Fruit fly (Drosophila melanogaster) whole organism, wandering third instar larva: Measurements from ENCODE around the gene CG12241.

Source experiments
- Abd-B ChIP-seq: fragments of >200 bp; optimal IDR thresholded peaks from 2 replicates; lab custom pipeline; 2017; ENCODE audit warnings: missing biosample characterization, missing genetic modification characterization
- CG32264 ChIP-seq: fragments of 200-800 bp; sonication (Bioruptor generic); optimal IDR thresholded peaks from 2 replicates; lab custom pipeline; 2016; ENCODE audit warnings: missing biosample characterization, missing genetic modification characterization
- CG9705 ChIP-seq: fragments of 200-800 bp; sonication (Bioruptor generic); optimal IDR thresholded peaks from 2 replicates; lab custom pipeline; 2018; ENCODE audit warnings: missing biosample characterization, mild to moderate bottlenecking, missing genetic modification characterization
- CrebA ChIP-seq: fragments of 200-800 bp; sonication (Bioruptor generic); optimal IDR thresholded peaks from 2 replicates; lab custom pipeline; 2016; ENCODE audit warnings: missing biosample characterization, mild to moderate bottlenecking, missing genetic modification characterization, borderline replicate concordance
- Dfd ChIP-seq: fragments of >200 bp; optimal IDR thresholded peaks from 2 replicates; lab custom pipeline; 2017; ENCODE audit warnings: missing biosample characterization, missing genetic modification characterization
- Dif ChIP-seq: fragments of 200-275, 200-300 bp; sonication (Bioruptor generic); optimal IDR thresholded peaks from 2 replicates; lab custom pipeline; 2018; ENCODE audit warnings: missing biosample characterization, missing genetic modification characterization; ENCODE audit not compliant: partially characterized antibody
- GATAd ChIP-seq: sonication (Bioruptor generic); optimal IDR thresholded peaks from 2 replicates; lab custom pipeline; 2016; ENCODE audit warnings: missing biosample characterization, missing genetic modification characterization
- HLH106 ChIP-seq: fragments of 200-800 bp; optimal IDR thresholded peaks from 3 replicates; lab custom pipeline; 2019; ENCODE audit warnings: missing biosample characterization, mild to moderate bottlenecking, missing genetic modification characterization, moderate library complexity
- Hnf4 ChIP-seq: fragments of 200-800 bp; sonication (Bioruptor generic); optimal IDR thresholded peaks from 2 replicates; lab custom pipeline; 2016; ENCODE audit warnings: missing biosample characterization, mild to moderate bottlenecking, missing genetic modification characterization
- Hr78 ChIP-seq: fragments of >200 bp; optimal IDR thresholded peaks from 2 replicates; lab custom pipeline; 2017; ENCODE audit warnings: missing biosample characterization, missing genetic modification characterization
- Hr83 ChIP-seq: fragments of 200-300 bp; sonication (Bioruptor generic); optimal IDR thresholded peaks from 2 replicates; lab custom pipeline; 2016; ENCODE audit warnings: missing biosample characterization, mild to moderate bottlenecking, missing genetic modification characterization, moderate library complexity; ENCODE audit not compliant: poor library complexity, severe bottlenecking
- Jra ChIP-seq: sonication (Bioruptor generic); optimal IDR thresholded peaks from 2 replicates; lab custom pipeline; 2016; ENCODE audit warnings: missing biosample characterization, missing genetic modification characterization
- Myc ChIP-seq: fragments of >200 bp; optimal IDR thresholded peaks from 2 replicates; lab custom pipeline; 2017
- N ChIP-seq: fragments of >200 bp; optimal IDR thresholded peaks from 2 replicates; lab custom pipeline; 2018; ENCODE audit warnings: missing biosample characterization, missing external identifiers, missing genetic modification characterization
- OdsH ChIP-seq: fragments of 200-800 bp; sonication (Bioruptor generic); optimal IDR thresholded peaks from 2 replicates; lab custom pipeline; 2016; ENCODE audit warnings: missing biosample characterization, mild to moderate bottlenecking, missing genetic modification characterization
- Rel ChIP-seq, 2 experiments: fragments of 200-800 bp; sonication (Bioruptor generic) in 1 of 2; optimal IDR thresholded peaks; 2 replicates in 1 of 2; 3 replicates in 1 of 2; lab custom pipeline; 2016 to 2019; ENCODE audit warnings: mild to moderate bottlenecking in 2 of 2, missing biosample characterization in 2 of 2, missing genetic modification characterization in 2 of 2, moderate library complexity in 1 of 2
- Sp1 ChIP-seq: fragments of 200-800 bp; sonication (Bioruptor generic); optimal IDR thresholded peaks from 3 replicates; lab custom pipeline; 2019; ENCODE audit warnings: missing biosample characterization, mild to moderate bottlenecking, missing genetic modification characterization, moderate library complexity
- Vsx2 ChIP-seq: fragments of 200-300, 225-300 bp; sonication (Bioruptor generic); optimal IDR thresholded peaks from 2 replicates; lab custom pipeline; 2018; ENCODE audit warnings: missing biosample characterization, missing genetic modification characterization; ENCODE audit not compliant: partially characterized antibody
- br ChIP-seq: fragments of 200-800 bp; sonication (Bioruptor generic); optimal IDR thresholded peaks from 2 replicates; lab custom pipeline; 2016; ENCODE audit warnings: missing biosample characterization, missing genetic modification characterization
- brk ChIP-seq: fragments of 200-800 bp; sonication (Bioruptor generic); optimal IDR thresholded peaks from 2 replicates; lab custom pipeline; 2016; ENCODE audit warnings: missing biosample characterization, mild to moderate bottlenecking, missing genetic modification characterization
- dl ChIP-seq, 2 experiments: fragments of 175-275, 200-275 bp in 1 of 2; fragments of 200-275 bp in 1 of 2; sonication (Bioruptor generic); optimal IDR thresholded peaks; lab custom pipeline; 2018; ENCODE audit warnings: mild to moderate bottlenecking in 2 of 2, missing biosample characterization in 2 of 2, missing genetic modification characterization in 2 of 2, moderate library complexity in 2 of 2; ENCODE audit not compliant: partially characterized antibody in 2 of 2, insufficient read depth in 1 of 2
- dmrt93B ChIP-seq: fragments of 200-800 bp; sonication (Bioruptor generic); optimal IDR thresholded peaks from 2 replicates; lab custom pipeline; 2018; ENCODE audit warnings: missing biosample characterization, mild to moderate bottlenecking, missing genetic modification characterization
- dsf ChIP-seq: sonication (Bioruptor generic); optimal IDR thresholded peaks from 2 replicates; lab custom pipeline; 2016; ENCODE audit warnings: missing biosample characterization, missing genetic modification characterization, borderline replicate concordance
- ey ChIP-seq: fragments of 200-800 bp; sonication (Bioruptor generic); optimal IDR thresholded peaks from 2 replicates; lab custom pipeline; 2016; ENCODE audit warnings: missing biosample characterization, missing genetic modification characterization
- foxo ChIP-seq, 2 experiments: fragments of 200-800 bp; sonication (Bioruptor generic); optimal IDR thresholded peaks; 2 replicates in 1 of 2; 3 replicates in 1 of 2; lab custom pipeline; 2016 to 2017; ENCODE audit warnings: missing biosample characterization in 2 of 2, missing genetic modification characterization in 2 of 2
- fru ChIP-seq: fragments of 200-800 bp; sonication (Bioruptor generic); optimal IDR thresholded peaks from 3 replicates; lab custom pipeline; 2016; ENCODE audit warnings: missing biosample characterization, mild to moderate bottlenecking, missing genetic modification characterization
- h ChIP-seq: fragments of 200-800 bp; sonication (Bioruptor generic); optimal IDR thresholded peaks from 3 replicates; lab custom pipeline; 2016; ENCODE audit warnings: missing biosample characterization, mild to moderate bottlenecking, missing genetic modification characterization
- jim ChIP-seq: fragments of 175-275, 200-325 bp; sonication (Bioruptor generic); optimal IDR thresholded peaks from 2 replicates; lab custom pipeline; 2016; ENCODE audit warnings: missing biosample characterization, mild to moderate bottlenecking, missing genetic modification characterization
- lola ChIP-seq: fragments of >200 bp; optimal IDR thresholded peaks from 2 replicates; lab custom pipeline; 2017; ENCODE audit warnings: missing biosample characterization, missing genetic modification characterization
- pan ChIP-seq: fragments of >200 bp; optimal IDR thresholded peaks from 2 replicates; lab custom pipeline; 2017
- psq ChIP-seq: fragments of 200-800 bp; sonication (Bioruptor generic); optimal IDR thresholded peaks from 3 replicates; lab custom pipeline; 2017; ENCODE audit warnings: missing biosample characterization, mild to moderate bottlenecking, missing genetic modification characterization, moderate library complexity
- rgr ChIP-seq: fragments of 200-800 bp; sonication (Bioruptor generic); optimal IDR thresholded peaks from 3 replicates; lab custom pipeline; 2016; ENCODE audit warnings: missing biosample characterization, mild to moderate bottlenecking, missing genetic modification characterization
- sage ChIP-seq: fragments of 200-800 bp; sonication (Bioruptor generic); optimal IDR thresholded peaks from 2 replicates; lab custom pipeline; 2016; ENCODE audit warnings: missing biosample characterization, mild to moderate bottlenecking, missing genetic modification characterization
- sv ChIP-seq: fragments of 200-800 bp; sonication (Bioruptor generic); optimal IDR thresholded peaks from 3 replicates; lab custom pipeline; 2016; ENCODE audit warnings: missing biosample characterization, missing genetic modification characterization
- tai ChIP-seq: sonication (Bioruptor generic); optimal IDR thresholded peaks from 2 replicates; lab custom pipeline; 2016; ENCODE audit warnings: missing biosample characterization, missing genetic modification characterization
- usp ChIP-seq: fragments of >200 bp; optimal IDR thresholded peaks from 2 replicates; lab custom pipeline; 2017; ENCODE audit warnings: missing biosample characterization, missing genetic modification characterization
- woc ChIP-seq: sonication (Bioruptor generic); optimal IDR thresholded peaks from 2 replicates; lab custom pipeline; 2016; ENCODE audit warnings: missing biosample characterization, mild to moderate bottlenecking, missing genetic modification characterization

Gene CG12241

dm6 chr3R:15230285-15230684 is 11.2 kb downstream of the CG12241 start, which contains the start of gene CG34316:
TSS of gene CG34316 (plus strand) at chr3R:15230585.
- TF ChIP-seq OdsH (GFP tag; lab: Kevin White, UChicago) (no peak), Vsx2 (no peak), Hnf4 (no peak), Hr78 (no peak), woc (GFP tag; lab: Kevin White, UChicago) (no peak), lola (GFP tag; lab: Kevin White, UChicago) (no peak), dl (GFP tag; optimal IDR thresholded peaks at IDR 0.05; lab: Kevin White, UChicago; ENCODE audit: insufficient read depth in 1 of 2, partially characterized antibody in 2 of 2) (no peak), jim (GFP tag; lab: Kevin White, UChicago) (no peak), Rel (GFP tag; optimal IDR thresholded peaks at IDR 0.05; lab: Kevin White, UChicago) (no peak), Rel (tag; optimal IDR thresholded peaks at IDR 0.05; lab: Kevin White, UChicago) (no peak), ey (GFP tag; lab: Kevin White, UChicago) (no peak), dmrt93B (GFP tag; lab: Kevin White, UChicago) (no peak), Dfd (GFP tag; lab: Kevin White, UChicago) (no peak)
- TF ChIP-seq, all 38 proteins: peak for 0

- no peak for TF ChIP-seq Dfd (GFP tag; lab: Kevin White, UChicago)
These were observed 12.6 kb downstream of the CG12241 start for dm6 chr3R:15231635-15232138.

dm6 chr3R:15242186-15243045 is 23.4 kb downstream of the CG12241 start, which contains the start of the genes tefu and Hsc70-4:
TSS of gene tefu (minus strand) at chr3R:15242236.
TSS of gene Hsc70-4 (plus strand) at chr3R:15242687.
- TF ChIP-seq CrebA (GFP tag; lab: Kevin White, UChicago) (no peak), sage (GFP tag; lab: Kevin White, UChicago) (no peak), brk (GFP tag; lab: Kevin White, UChicago) (no peak), pan (lab: Kevin White, UChicago) (no peak), Hr83 (peak; percentile 5), CG9705 (GFP tag; lab: Kevin White, UChicago) (peak; percentile 54), woc (GFP tag; lab: Kevin White, UChicago) (peak; percentile 72), sv (peak; percentile 64), Dif (peak; percentile 68), ey (GFP tag; lab: Kevin White, UChicago) (peak; percentile 60), usp (GFP tag; lab: Kevin White, UChicago) (no peak), HLH106 (peak; percentile 79), N (peak; percentile 92), psq (GFP tag; lab: Kevin White, UChicago) (no peak), tai (GFP tag; lab: Kevin White, UChicago) (no peak), jim (GFP tag; lab: Kevin White, UChicago) (peak; percentile 24), Hnf4 (peak; percentile 64), lola (GFP tag; lab: Kevin White, UChicago) (no peak), foxo (GFP tag; optimal IDR thresholded peaks at IDR 0.05; lab: Kevin White, UChicago) (peak in 1 of 2 experiments; percentile 9), Sp1 (GFP tag; lab: Kevin White, UChicago) (peak; percentile 46), dmrt93B (GFP tag; lab: Kevin White, UChicago) (peak; percentile 68), fru (GFP tag; lab: Kevin White, UChicago) (no peak), Rel (GFP tag; optimal IDR thresholded peaks at IDR 0.05; lab: Kevin White, UChicago) (no peak), Rel (tag; optimal IDR thresholded peaks at IDR 0.05; lab: Kevin White, UChicago) (peak; percentile 4), Hr78 (peak; percentile 46), Vsx2 (peak; percentile 64), h (GFP tag; lab: Kevin White, UChicago) (peak; percentile 54), dsf (no peak), OdsH (GFP tag; lab: Kevin White, UChicago) (peak; percentile 32)

- no peak for TF ChIP-seq OdsH (GFP tag; lab: Kevin White, UChicago)
- TF ChIP-seq dsf, result no peak
- TF ChIP-seq ey (GFP tag; lab: Kevin White, UChicago), result no peak
- no peak for TF ChIP-seq usp (GFP tag; lab: Kevin White, UChicago)
- no peak for TF ChIP-seq CG32264 (GFP tag; lab: Kevin White, UChicago)
- no peak for TF ChIP-seq Myc (lab: Kevin White, UChicago)
- no peak for TF ChIP-seq tai (GFP tag; lab: Kevin White, UChicago)
- no peak for TF ChIP-seq rgr (GFP tag; lab: Kevin White, UChicago)
- TF ChIP-seq h (GFP tag; lab: Kevin White, UChicago), result no peak
- TF ChIP-seq GATAd, result no peak
- TF ChIP-seq Jra (GFP tag; lab: Kevin White, UChicago), result no peak
- TF ChIP-seq jim (GFP tag; lab: Kevin White, UChicago), result no peak
- no peak for TF ChIP-seq br (GFP tag; lab: Kevin White, UChicago)
- TF ChIP-seq N, result no peak
- no peak for TF ChIP-seq dl (GFP tag; optimal IDR thresholded peaks at IDR 0.05; lab: Kevin White, UChicago; ENCODE audit: insufficient read depth in 1 of 2, partially characterized antibody in 2 of 2)
- no peak for TF ChIP-seq Hnf4
- TF ChIP-seq sv, result no peak
- TF ChIP-seq Abd-B (GFP tag; lab: Kevin White, UChicago), result no peak
These were observed 23.9 kb downstream of the CG12241 start for dm6 chr3R:15243046-15243356.
